Fruit fly (Drosophila melanogaster) whole organism, embryonic: ENCODE measurements around the gene Cdc6.

ENCODE experiments used
- Abd-B ChIP-seq: fragments of 200-800 bp; sonication (Bioruptor generic); optimal IDR thresholded peaks from 2 replicates; lab custom pipeline; 2018; ENCODE audit warnings: missing biosample characterization, mild to moderate bottlenecking, missing genetic modification characterization, moderate library complexity
- BEAF-32 ChIP-seq: fragments of 200-800 bp; sonication (Bioruptor generic); optimal IDR thresholded peaks from 3 replicates; lab custom pipeline; 2017; ENCODE audit warnings: missing biosample characterization, missing genetic modification characterization, mild to moderate bottlenecking, moderate library complexity, missing genetic modification reagents
- Blimp-1 ChIP-seq: fragments of 200-800 bp; sonication (Bioruptor generic); optimal IDR thresholded peaks from 3 replicates; lab custom pipeline; 2018; ENCODE audit warnings: missing biosample characterization, missing genetic modification characterization, mild to moderate bottlenecking, moderate library complexity, missing genetic modification reagents
- CG10209 ChIP-seq: fragments of 200-800 bp; sonication (Bioruptor generic); optimal IDR thresholded peaks from 3 replicates; lab custom pipeline; 2017; ENCODE audit warnings: missing biosample characterization, mild to moderate bottlenecking, missing genetic modification characterization, missing genetic modification reagents
- CG10267 ChIP-seq: fragments of 200-800 bp; sonication (Bioruptor generic); optimal IDR thresholded peaks from 2 replicates; lab custom pipeline; 2018; ENCODE audit warnings: missing biosample characterization, mild to moderate bottlenecking, missing genetic modification characterization, moderate library complexity
- CG13123 ChIP-seq: fragments of 200-800 bp; sonication (Bioruptor generic); optimal IDR thresholded peaks from 2 replicates; lab custom pipeline; 2016; ENCODE audit warnings: missing biosample characterization, missing genetic modification characterization
- CG15073 ChIP-seq: fragments of 200-800 bp; sonication (Bioruptor generic); optimal IDR thresholded peaks from 2 replicates; lab custom pipeline; 2016; ENCODE audit warnings: missing biosample characterization, missing genetic modification characterization
- CG15479 ChIP-seq: fragments of 200-800 bp; sonication (Bioruptor generic); optimal IDR thresholded peaks from 3 replicates; lab custom pipeline; 2019; ENCODE audit warnings: missing biosample characterization, mild to moderate bottlenecking, missing genetic modification characterization, moderate library complexity
- CG15696 ChIP-seq: fragments of 200-800 bp; sonication (Bioruptor generic); optimal IDR thresholded peaks from 2 replicates; lab custom pipeline; 2019; ENCODE audit warnings: missing biosample characterization, mild to moderate bottlenecking, missing genetic modification characterization, moderate library complexity
- CG16815 ChIP-seq: fragments of 200-800 bp; sonication (Bioruptor generic); optimal IDR thresholded peaks from 3 replicates; lab custom pipeline; 2017; ENCODE audit warnings: missing biosample characterization, mild to moderate bottlenecking, missing genetic modification characterization
- CG17385 ChIP-seq: fragments of 200-800 bp; sonication (Bioruptor generic); optimal IDR thresholded peaks from 3 replicates; lab custom pipeline; 2018; ENCODE audit warnings: missing biosample characterization, mild to moderate bottlenecking, missing genetic modification characterization
- CG1832 ChIP-seq: fragments of 200-800 bp; sonication (Bioruptor generic); optimal IDR thresholded peaks from 2 replicates; lab custom pipeline; 2017; ENCODE audit warnings: missing biosample characterization, mild to moderate bottlenecking, missing genetic modification characterization, inconsistent platforms
- CG18619 ChIP-seq: fragments of 200-800 bp; sonication (Bioruptor generic); optimal IDR thresholded peaks from 3 replicates; lab custom pipeline; 2017; ENCODE audit warnings: missing biosample characterization, mild to moderate bottlenecking, missing genetic modification characterization
- CG2120 ChIP-seq: fragments of 200-800 bp; sonication (Bioruptor generic); optimal IDR thresholded peaks from 3 replicates; lab custom pipeline; 2016; ENCODE audit warnings: missing biosample characterization, missing genetic modification characterization
- CG2889 ChIP-seq: fragments of 200-800 bp; sonication (Bioruptor generic); IDR thresholded peaks from 3 replicates; pipeline ENCODE4 v1.3.6; 2022; ENCODE audit warnings: missing biosample characterization, missing genetic modification characterization
- CG30403 ChIP-seq: fragments of 200-800 bp; sonication (Bioruptor generic); optimal IDR thresholded peaks from 3 replicates; lab custom pipeline; 2016; ENCODE audit warnings: missing biosample characterization, missing genetic modification characterization
- CG3281 ChIP-seq: fragments of 200-800 bp; sonication (Bioruptor generic); optimal IDR thresholded peaks from 3 replicates; lab custom pipeline; 2017; ENCODE audit warnings: missing biosample characterization, mild to moderate bottlenecking, missing genetic modification characterization
- CG3407 ChIP-seq: fragments of 200-800 bp; sonication (Bioruptor generic); optimal IDR thresholded peaks from 2 replicates; lab custom pipeline; 2018; ENCODE audit warnings: missing biosample characterization, mild to moderate bottlenecking, missing genetic modification characterization
- CG5953 ChIP-seq: fragments of 200-800 bp; sonication (Bioruptor generic); IDR thresholded peaks from 2 replicates; pipeline ENCODE4 v1.3.6; 2022; ENCODE audit warnings: missing biosample characterization, missing genetic modification characterization
- CG6175 ChIP-seq: fragments of 200-800 bp; sonication (Bioruptor generic); IDR thresholded peaks from 3 replicates; pipeline ENCODE4 v1.3.6; 2022; ENCODE audit warnings: missing biosample characterization, missing genetic modification characterization
- CG6813 ChIP-seq: fragments of 200-800 bp; sonication (Bioruptor generic); optimal IDR thresholded peaks from 2 replicates; lab custom pipeline; 2017; ENCODE audit warnings: missing biosample characterization, missing genetic modification characterization, mild to moderate bottlenecking, moderate library complexity, missing genetic modification reagents
- CG7372 ChIP-seq: fragments of 200-800 bp; sonication (Bioruptor generic); IDR thresholded peaks from 2 replicates; pipeline ENCODE4 v1.3.6; 2022; ENCODE audit warnings: missing biosample characterization, missing genetic modification characterization
- CG7987 ChIP-seq: fragments of 200-800 bp; sonication (Bioruptor generic); optimal IDR thresholded peaks from 2 replicates; lab custom pipeline; 2018; ENCODE audit warnings: missing biosample characterization, mild to moderate bottlenecking, missing genetic modification characterization, moderate library complexity
- CkIIα-i1 ChIP-seq: fragments of 200-800 bp; sonication (Bioruptor generic); IDR thresholded peaks from 2 replicates; pipeline ENCODE4 v1.3.6; 2022; ENCODE audit warnings: missing biosample characterization, missing genetic modification characterization
- Drgx ChIP-seq: fragments of 200-800 bp; sonication (Bioruptor generic); IDR thresholded peaks from 2 replicates; pipeline ENCODE4 v1.3.6; 2022; ENCODE audit warnings: missing biosample characterization, missing genetic modification characterization
- E2f1 ChIP-seq: fragments of 200-800 bp; sonication (Bioruptor generic); IDR thresholded peaks from 2 replicates; pipeline ENCODE4 v1.3.6; 2022; ENCODE audit warnings: missing biosample characterization, missing genetic modification characterization
- Gug ChIP-seq: fragments of 200-800 bp; sonication (Bioruptor generic); IDR thresholded peaks from 4 replicates; pipeline ENCODE4 v1.3.6; 2022; ENCODE audit warnings: missing biosample characterization, missing genetic modification characterization
- MBD-R2 ChIP-seq: fragments of 200-800 bp; sonication (Bioruptor generic); IDR thresholded peaks from 2 replicates; pipeline ENCODE4 v1.3.6; 2022; ENCODE audit warnings: missing biosample characterization, missing genetic modification characterization
- MTF-1 ChIP-seq: fragments of 200-800 bp; sonication (Bioruptor generic); optimal IDR thresholded peaks from 2 replicates; lab custom pipeline; 2018; ENCODE audit warnings: missing biosample characterization, mild to moderate bottlenecking, missing genetic modification characterization, borderline replicate concordance
- NK7.1 ChIP-seq: fragments of 200-800 bp; sonication (Bioruptor generic); optimal IDR thresholded peaks from 3 replicates; lab custom pipeline; 2016; ENCODE audit warnings: missing biosample characterization, missing genetic modification characterization
- Optix ChIP-seq: fragments of 200-800 bp; sonication (Bioruptor generic); IDR thresholded peaks from 3 replicates; pipeline ENCODE4 v1.3.6; 2022; ENCODE audit warnings: missing biosample characterization, missing genetic modification characterization
- Sox102F ChIP-seq: fragments of 200-800 bp; sonication (Bioruptor generic); optimal IDR thresholded peaks from 2 replicates; lab custom pipeline; 2018; ENCODE audit warnings: missing biosample characterization, mild to moderate bottlenecking, missing genetic modification characterization, moderate library complexity
- TFAM ChIP-seq: fragments of 200-800 bp; sonication (Bioruptor generic); optimal IDR thresholded peaks from 2 replicates; lab custom pipeline; 2017; ENCODE audit warnings: missing biosample characterization, missing genetic modification characterization, inconsistent platforms
- bowl ChIP-seq: fragments of 200-800 bp; sonication (Bioruptor generic); IDR thresholded peaks from 2 replicates; pipeline ENCODE4 v1.3.6; 2022; ENCODE audit warnings: missing biosample characterization, missing genetic modification characterization
- crol ChIP-seq: fragments of 200-800 bp; sonication (Bioruptor generic); IDR thresholded peaks from 2 replicates; pipeline ENCODE4 v1.3.6; 2022; ENCODE audit warnings: missing biosample characterization, missing genetic modification characterization
- danr ChIP-seq: fragments of 200-800 bp; sonication (Bioruptor generic); IDR thresholded peaks from 2 replicates; pipeline ENCODE4 v1.3.6; 2022; ENCODE audit warnings: missing biosample characterization, missing genetic modification characterization
- fd102C ChIP-seq: fragments of 200-800 bp; sonication (Bioruptor generic); optimal IDR thresholded peaks from 2 replicates; lab custom pipeline; 2018; ENCODE audit warnings: missing biosample characterization, mild to moderate bottlenecking, missing genetic modification characterization, moderate library complexity
- fu2 ChIP-seq: fragments of 200-800 bp; sonication (Bioruptor generic); optimal IDR thresholded peaks from 2 replicates; lab custom pipeline; 2016; ENCODE audit warnings: missing biosample characterization, missing genetic modification characterization
- grau ChIP-seq: fragments of 200-800 bp; optimal IDR thresholded peaks from 3 replicates; lab custom pipeline; 2019; ENCODE audit warnings: missing biosample characterization, mild to moderate bottlenecking, missing genetic modification characterization, moderate library complexity
- hb ChIP-seq: fragments of 200-800 bp; sonication (Bioruptor generic); IDR thresholded peaks from 3 replicates; pipeline ENCODE4 v1.3.6; 2022; ENCODE audit warnings: missing biosample characterization, missing genetic modification characterization; ENCODE audit not compliant: partially characterized antibody
- insv ChIP-seq, 2 experiments: fragments of 200-800 bp; sonication (Bioruptor generic); optimal IDR thresholded peaks; 3 replicates each; lab custom pipeline; 2016 to 2018; ENCODE audit warnings: missing biosample characterization in 2 of 2, missing genetic modification characterization in 2 of 2
- lilli ChIP-seq: fragments of 200-800 bp; sonication (Bioruptor generic); optimal IDR thresholded peaks from 3 replicates; lab custom pipeline; 2016; ENCODE audit warnings: missing biosample characterization, missing genetic modification characterization
- mam ChIP-seq: fragments of 200-800 bp; sonication (Bioruptor generic); optimal IDR thresholded peaks from 3 replicates; lab custom pipeline; 2016; ENCODE audit warnings: missing biosample characterization, missing genetic modification characterization
- oc ChIP-seq: fragments of 200-800 bp; sonication (Bioruptor generic); optimal IDR thresholded peaks from 2 replicates; lab custom pipeline; 2018; ENCODE audit warnings: missing biosample characterization, mild to moderate bottlenecking, missing genetic modification characterization, moderate library complexity
- pnt ChIP-seq: fragments of 200-800 bp; sonication (Bioruptor generic); optimal IDR thresholded peaks from 3 replicates; lab custom pipeline; 2016; ENCODE audit warnings: missing biosample characterization, missing genetic modification characterization
- row ChIP-seq: fragments of 200-800 bp; sonication (Bioruptor generic); IDR thresholded peaks from 3 replicates; pipeline ENCODE4 v1.3.6; 2022; ENCODE audit warnings: missing biosample characterization, missing genetic modification characterization
- sr ChIP-seq: fragments of 200-800 bp; sonication (Bioruptor generic); IDR thresholded peaks from 3 replicates; pipeline ENCODE4 v1.3.6; 2022; ENCODE audit warnings: missing biosample characterization, missing genetic modification characterization
- stc ChIP-seq: fragments of 200-800 bp; sonication (Bioruptor generic); IDR thresholded peaks from 2 replicates; pipeline ENCODE4 v1.3.6; 2022; ENCODE audit warnings: missing biosample characterization, missing genetic modification characterization
- tna ChIP-seq: fragments of 200-800 bp; sonication (Bioruptor generic); IDR thresholded peaks from 2 replicates; pipeline ENCODE4 v1.3.6; 2022; ENCODE audit warnings: missing biosample characterization, missing genetic modification characterization; ENCODE audit not compliant: partially characterized antibody
- ttk ChIP-seq: fragments of 200-800 bp; sonication (Bioruptor generic); IDR thresholded peaks from 2 replicates; pipeline ENCODE4 v2.1.2; 2022; ENCODE audit warnings: missing biosample characterization, missing genetic modification characterization
- wor ChIP-seq: fragments of 200-800 bp; sonication (Bioruptor generic); IDR thresholded peaks from 2 replicates; pipeline ENCODE4 v1.3.6; 2022; ENCODE audit warnings: missing biosample characterization, missing genetic modification characterization

Cdc6 gene

dm6 chr3L:8628964-8629363 lies 4.9 kb downstream of the Cdc6 start (continued):
- TF ChIP-seq TFAM (GFP tag; lab: Kevin White, UChicago) = no peak
- 0 out of 3 replicates have a peak, but pooled peaks have one; percentile 11 for TF ChIP-seq CG2889 (GFP tag; lab: Robert Waterston, UW)
- no peak for TF ChIP-seq fd102C
- peak; percentile 31; the same call in 1 of the 2 replicates for TF ChIP-seq wor
- TF ChIP-seq bowl (GFP tag; lab: Robert Waterston, UW) = no peak
- TF ChIP-seq Optix (GFP tag; lab: Robert Waterston, UW) = no peak
- TF ChIP-seq CG15696 (tag; lab: Kevin White, UChicago) = peak; percentile 61
- peak; percentile 81 for TF ChIP-seq row (GFP tag; lab: Robert Waterston, UW)
- TF ChIP-seq CG15073 = no peak
- TF ChIP-seq NK7.1 (GFP tag; lab: Kevin White, UChicago) = no peak
- TF ChIP-seq CG15479 = no peak
- TF ChIP-seq pnt (GFP tag; lab: Kevin White, UChicago) = no peak
- TF ChIP-seq Blimp-1 (GFP tag; lab: Kevin White, UChicago) = peak; percentile 81
- no peak for TF ChIP-seq lilli (GFP tag; lab: Kevin White, UChicago)
- TF ChIP-seq CkIIα-i1 = no peak
- TF ChIP-seq ttk (GFP tag; lab: Robert Waterston, UW) = peak; percentile 64; the same call in 1 of the 2 replicates
- TF ChIP-seq stc (GFP tag; lab: Robert Waterston, UW) = peak; percentile 82
- no peak for TF ChIP-seq CG6175 (GFP tag; lab: Robert Waterston, UW)
- peak; percentile 81 for TF ChIP-seq CG7372 (GFP tag; lab: Robert Waterston, UW)
- 0 out of 4 replicates have a peak, but pooled peaks have one; percentile 34 for TF ChIP-seq Gug (GFP tag; lab: Robert Waterston, UW)
- peak; percentile 31 for TF ChIP-seq CG10209 (GFP tag; lab: Kevin White, UChicago)
- no peak for TF ChIP-seq Abd-B (GFP tag; lab: Kevin White, UChicago)
- no peak for TF ChIP-seq oc
- TF ChIP-seq CG16815 = no peak
- TF ChIP-seq CG3281 (GFP tag; lab: Kevin White, UChicago) = peak; percentile 55
- TF ChIP-seq CG1832 = no peak
- TF ChIP-seq CG18619 (GFP tag; lab: Kevin White, UChicago) = no peak
- TF ChIP-seq CG3407 = peak; percentile 11
- TF ChIP-seq CG30403 (GFP tag; lab: Kevin White, UChicago) = peak; percentile 8
- TF ChIP-seq CG13123 = no peak
- TF ChIP-seq mam (GFP tag; lab: Kevin White, UChicago) = no peak
- no peak for TF ChIP-seq CG7987 (GFP tag; lab: Kevin White, UChicago)
- TF ChIP-seq CG6813 (GFP tag; lab: Kevin White, UChicago) = peak; percentile 22
- no peak for TF ChIP-seq crol (GFP tag; lab: Robert Waterston, UW)
- peak; percentile 78 for TF ChIP-seq E2f1 (GFP tag; lab: Robert Waterston, UW)
- peak; percentile 30; the same call in 1 of the 2 replicates for TF ChIP-seq CG5953
- TF ChIP-seq CG10267 (tag; lab: Kevin White, UChicago) = peak; percentile 74
- no peak for TF ChIP-seq Drgx
- peak; percentile 68 for TF ChIP-seq Sox102F
- TF ChIP-seq CG2120 = no peak
- TF ChIP-seq BEAF-32 (GFP tag; lab: Kevin White, UChicago) = no peak
- peak; percentile 21; the same call in 1 of the 2 replicates for TF ChIP-seq danr (GFP tag; lab: Robert Waterston, UW)
- no peak for TF ChIP-seq MTF-1 (GFP tag; lab: Kevin White, UChicago)
- no peak for TF ChIP-seq insv (GFP tag; optimal IDR thresholded peaks at IDR 0.05; lab: Kevin White, UChicago)
- TF ChIP-seq hb (GFP tag; lab: Robert Waterston, UW) = no peak
- TF ChIP-seq MBD-R2 = no peak
- TF ChIP-seq grau = peak; percentile 75
- TF ChIP-seq fu2 (GFP tag; lab: Kevin White, UChicago) = no peak
- no peak for TF ChIP-seq sr (GFP tag; lab: Robert Waterston, UW)
- TF ChIP-seq tna (GFP tag; lab: Robert Waterston, UW) = no peak
- peak; percentile 45 for TF ChIP-seq CG17385 (GFP tag; lab: Kevin White, UChicago)
